Fruit fly (Drosophila melanogaster) whole organism, prepupa: ENCODE measurements around the gene CG12715.

Experiments used
- Blimp-1 ChIP-seq: fragments of 200-800 bp; sonication (Bioruptor generic); optimal IDR thresholded peaks from 3 replicates; lab custom pipeline; 2017; ENCODE audit warnings: missing biosample characterization, missing genetic modification characterization, mild to moderate bottlenecking, moderate library complexity, missing genetic modification reagents
- CG10669 ChIP-seq: fragments of 200-800 bp; sonication (Bioruptor generic); optimal IDR thresholded peaks from 3 replicates; lab custom pipeline; 2018; ENCODE audit warnings: missing biosample characterization, mild to moderate bottlenecking, missing genetic modification characterization, moderate library complexity
- CG1621 ChIP-seq: fragments of 200-800 bp; sonication (Bioruptor generic); optimal IDR thresholded peaks from 3 replicates; lab custom pipeline; 2018; ENCODE audit warnings: missing biosample characterization, mild to moderate bottlenecking, missing genetic modification characterization
- CG6276 ChIP-seq: fragments of 200-800 bp; sonication (Bioruptor generic); optimal IDR thresholded peaks from 2 replicates; lab custom pipeline; 2017; ENCODE audit warnings: missing biosample characterization, mild to moderate bottlenecking, missing genetic modification characterization
- CG8632 ChIP-seq: fragments of 200-800 bp; sonication (Bioruptor generic); optimal IDR thresholded peaks from 3 replicates; lab custom pipeline; 2016; ENCODE audit warnings: missing biosample characterization, missing genetic modification characterization

DNA sequence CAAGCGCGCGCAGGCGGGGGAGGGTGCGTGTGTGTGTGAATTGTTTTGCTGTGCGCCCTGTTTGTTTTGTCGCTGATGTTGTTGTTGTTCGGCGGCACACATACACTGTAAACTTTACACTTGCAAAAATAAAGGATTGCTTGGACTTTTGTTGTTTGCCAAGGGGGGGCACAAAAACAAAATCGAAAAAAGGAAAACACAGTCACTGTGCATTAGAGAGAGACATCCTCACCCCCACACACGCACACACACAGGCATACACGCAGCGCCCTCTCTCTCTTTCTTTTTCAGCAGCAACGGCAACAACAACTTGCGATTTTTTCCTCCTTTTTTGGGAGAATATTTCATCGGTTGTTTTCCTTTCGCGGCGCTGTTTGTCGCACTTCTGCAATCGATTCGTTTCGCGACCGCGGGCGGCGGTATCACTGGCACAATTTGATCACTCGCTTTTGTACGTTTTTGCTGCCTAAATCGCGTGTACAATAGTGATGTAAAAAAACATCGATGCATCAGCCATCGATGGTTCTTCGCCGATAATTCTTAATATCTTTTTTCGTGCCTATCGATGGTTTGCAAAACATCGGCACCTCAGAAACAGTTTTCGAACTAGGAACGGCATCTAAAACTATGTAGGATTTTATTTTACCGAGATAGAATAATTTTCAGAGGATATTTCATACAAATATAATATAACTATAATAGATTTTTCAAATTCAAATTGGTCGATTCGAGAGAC lies 35.0 kb upstream of the CG12715 start, which contains the start of gene hep:
- peak; percentile 42 for TF ChIP-seq CG6276 (GFP tag; lab: Kevin White, UChicago)
- TF ChIP-seq CG8632 (GFP tag; lab: Kevin White, UChicago), result peak; percentile 30
- no peak for TF ChIP-seq Blimp-1 (GFP tag; lab: Kevin White, UChicago)
- TF ChIP-seq CG1621 (tag; lab: Kevin White, UChicago), result no peak
- no peak for TF ChIP-seq CG10669 (GFP tag; lab: Kevin White, UChicago)
